Fruit fly (Drosophila melanogaster): ENCODE data around the gene CG34462.

DNA sequence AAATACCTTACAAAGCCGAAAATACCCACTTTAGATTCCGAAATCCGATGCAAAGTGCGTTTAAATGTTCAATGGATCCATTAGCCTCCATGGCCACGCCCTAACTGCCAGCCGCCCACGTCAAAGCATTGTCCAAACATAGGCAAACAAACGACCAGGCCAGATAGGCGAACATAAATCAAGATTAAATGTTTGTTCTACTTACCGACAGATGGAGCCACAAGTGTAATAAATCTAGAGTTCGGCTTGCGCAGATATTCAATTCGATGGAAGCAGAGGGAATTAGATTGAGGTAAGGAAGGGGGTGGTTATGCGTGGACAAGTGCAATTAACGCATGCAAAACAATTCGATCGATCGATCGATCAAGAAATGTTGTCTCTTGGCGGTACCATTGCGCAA, 4.6 kb upstream of the CG34462 start:
- TF ChIP-seq kay (GFP tag; ENCODE audit: borderline replicate concordance), result no peak
- no peak for TF ChIP-seq CG33017 (tag; optimal IDR thresholded peaks at IDR 0.05)
- no peak for TF ChIP-seq CG5204 (GFP tag; optimal IDR thresholded peaks at IDR 0.05)
- no peak for TF ChIP-seq tj (GFP tag; optimal IDR thresholded peaks at IDR 0.05)
- TF ChIP-seq Crg-1 (GFP tag; optimal IDR thresholded peaks at IDR 0.05), result no peak
- no peak for TF ChIP-seq CG7101 (tag; optimal IDR thresholded peaks at IDR 0.05)
